Worm (Caenorhabditis elegans) whole organism, early embryonic: ENCODE data around the gene nap-1.

Source experiments
- ama-1 ChIP-seq: fragments of 150-350 bp; optimal IDR thresholded peaks from 2 replicates; lab custom pipeline; 2014
- hnd-1 ChIP-seq: sonication (generic microtip); optimal IDR thresholded peaks from 2 replicates; lab custom pipeline; 2016; ENCODE audit warnings: missing genetic modification characterization, missing compliant biosample characterization
- tbx-37 ChIP-seq: fragments of 200-800 bp; sonication (Bioruptor generic); conservative IDR thresholded peaks from 2 replicates; pipeline ENCODE4 v1.3.6; 2022; ENCODE audit warnings: missing genetic modification reagents, missing genetic modification characterization, missing compliant biosample characterization
- tra-4 ChIP-seq: sonication (generic microtip); optimal IDR thresholded peaks from 2 replicates; lab custom pipeline; 2017; ENCODE audit warnings: missing genetic modification characterization, missing compliant biosample characterization

- TF ChIP-seq ama-1 (no peak), tbx-37 (GFP tag; lab: Robert Waterston, UW) (no peak), hnd-1 (tag; lab: Kevin White, UChicago) (no peak), tra-4 (tag; lab: Kevin White, UChicago) (no peak)
Measured at ce11 chrIV:8342385-8342784, 36.7 kb downstream of the nap-1 start, which contains the start of gene lgc-5.
